Worm (Caenorhabditis elegans): ENCODE measurements around the gene F47B8.2.

ce11 chrV:14296499-14296898 lies 19.9 kb downstream of the F47B8.2 start, which contains the start of gene F14D7.3:
- no peak for TF ChIP-seq ztf-23 (GFP tag; IDR thresholded peaks at IDR 0.05)
- no peak for TF ChIP-seq ref-1 (GFP tag; conservative IDR thresholded peaks at IDR 0.05)
- no peak for TF ChIP-seq flt-1 (GFP tag; IDR thresholded peaks at IDR 0.05)
